Worm (Caenorhabditis elegans): ENCODE results near the gene tag-151.

ce11 chrII:4676241-4676640 lies 33.8 kb upstream of the tag-151 start:
- no peak for TF ChIP-seq zag-1 (tag; optimal IDR thresholded peaks at IDR 0.05)
- TF ChIP-seq nhr-25 (tag; optimal IDR thresholded peaks at IDR 0.05) = no peak
- TF ChIP-seq nhr-21 (tag; optimal IDR thresholded peaks at IDR 0.05) = no peak
- TF ChIP-seq dmd-4 (tag; optimal IDR thresholded peaks at IDR 0.05) = no peak
- TF ChIP-seq ceh-82 (tag; optimal IDR thresholded peaks at IDR 0.05) = no peak
- no peak for TF ChIP-seq ama-1 (optimal IDR thresholded peaks at IDR 0.05)
- no peak for TF ChIP-seq lin-39 (tag; optimal IDR thresholded peaks at IDR 0.05)
- TF ChIP-seq ztf-4 (tag; optimal IDR thresholded peaks at IDR 0.05) = no peak
- no peak for TF ChIP-seq snpc-4 (tag; optimal IDR thresholded peaks at IDR 0.05)
- TF ChIP-seq alr-1 (tag; optimal IDR thresholded peaks at IDR 0.05) = no peak
- no peak for TF ChIP-seq skn-1 (tag; optimal IDR thresholded peaks at IDR 0.05)
- no peak for TF ChIP-seq egl-27 (tag; optimal IDR thresholded peaks at IDR 0.05)
- no peak for TF ChIP-seq nhr-11 (tag; optimal IDR thresholded peaks at IDR 0.05)

Data from whole organism, L2 larva.